Fruit fly (Drosophila melanogaster): ENCODE measurements around the gene CG32447.

DNA sequence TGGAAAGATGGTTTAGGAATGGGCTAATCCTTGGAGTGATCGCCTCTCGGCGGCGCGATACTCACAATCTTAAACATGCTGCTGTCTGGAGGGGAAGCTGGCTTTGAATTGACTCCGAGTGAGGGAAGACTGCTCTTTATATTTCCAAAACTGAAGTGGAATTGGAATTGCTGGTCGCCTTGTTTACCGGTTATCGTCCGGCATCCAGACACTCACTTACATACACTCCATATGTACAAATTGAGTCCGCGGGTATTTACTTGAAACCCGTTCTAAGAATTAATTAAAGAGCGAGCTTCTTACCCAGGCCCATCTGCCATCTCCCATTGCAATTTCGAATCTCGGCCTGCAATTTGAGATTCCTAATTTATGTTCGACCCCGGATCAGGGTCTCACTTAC lies 39.3 kb downstream of the CG32447 start, which contains the start of gene Cpr78E:
- TF ChIP-seq CG11902 (GFP tag; optimal IDR thresholded peaks at IDR 0.05) (no peak), CG6808 (GFP tag; optimal IDR thresholded peaks at IDR 0.05) (no peak), CG1621 (tag; optimal IDR thresholded peaks at IDR 0.05) (no peak), Sox102F (GFP tag; optimal IDR thresholded peaks at IDR 0.05) (no peak), vri (GFP tag; optimal IDR thresholded peaks at IDR 0.05) (no peak), CG8119 (GFP tag; IDR thresholded peaks at IDR 0.05) (no peak), OdsH (GFP tag; optimal IDR thresholded peaks at IDR 0.05) (no peak), CG15336 (GFP tag; IDR thresholded peaks at IDR 0.05) (no peak), Ets21C (GFP tag; optimal IDR thresholded peaks at IDR 0.05) (no peak), CG6854 (GFP tag; optimal IDR thresholded peaks at IDR 0.05) (no peak), CG32006 (GFP tag; optimal IDR thresholded peaks at IDR 0.05) (no peak), Hr39 (GFP tag; optimal IDR thresholded peaks at IDR 0.05) (no peak), Sox14 (GFP tag; optimal IDR thresholded peaks at IDR 0.05) (no peak)
